Comparison of ENCODE assay signal across 6 worm cellular contexts in genomic region chrIII:10314234-10314633, ce11.
TF ChIP-seq lines count a peak whose summit lies in the region.

No protein-coding gene starts in this region.

TF ChIP-seq in whole organism, L1 larva, 84 proteins besides CTCF, POLR2A, EP300 and RAD21:
- TF ChIP-seq efl-1 (optimal IDR thresholded peaks at IDR 0.05; lab: Kevin White, UChicago) (no peak), efl-1 (GFP tag; optimal IDR thresholded peaks at IDR 0.05 in 1 of 2; lab: Kevin White, UChicago) (peak in 1 of 2 experiments; percentile 1), elt-2 (tag; optimal IDR thresholded peaks at IDR 0.05; lab: Kevin White, UChicago) (peak; percentile 10), egl-27 (tag; optimal IDR thresholded peaks at IDR 0.05; lab: Kevin White, UChicago) (no peak)
TF ChIP-seq in whole organism, L1 larva: peak in this region for 2.

TF ChIP-seq in whole organism, L2 larva, 48 proteins besides CTCF, POLR2A, EP300 and RAD21:
- peak; percentile 75 for TF ChIP-seq fos-1 (tag; optimal IDR thresholded peaks at IDR 0.05; lab: Kevin White, UChicago)
- TF ChIP-seq egl-27 (tag; optimal IDR thresholded peaks at IDR 0.05; lab: Kevin White, UChicago), result no peak
- TF ChIP-seq unc-55 (GFP tag; optimal IDR thresholded peaks at IDR 0.05; lab: Kevin White, UChicago), result no peak
- TF ChIP-seq mab-5 (tag; optimal IDR thresholded peaks at IDR 0.05; lab: Kevin White, UChicago), result no peak

TF ChIP-seq in whole organism, L3 larva, 47 proteins besides CTCF, POLR2A, EP300 and RAD21:
- TF ChIP-seq mdl-1 (tag; optimal IDR thresholded peaks at IDR 0.05; lab: Kevin White, UChicago) (no peak), lsy-12 (tag; optimal IDR thresholded peaks at IDR 0.05; lab: Kevin White, UChicago) (no peak), pha-4 (tag; optimal IDR thresholded peaks at IDR 0.05; lab: Kevin White, UChicago) (peak; percentile 16), elt-2 (tag; optimal IDR thresholded peaks at IDR 0.05; lab: Kevin White, UChicago) (peak; percentile 70)

TF ChIP-seq in whole organism, L4 larva, 104 proteins besides CTCF, POLR2A, EP300 and RAD21:
- TF ChIP-seq dve-1 (tag; optimal IDR thresholded peaks at IDR 0.05; lab: Kevin White, UChicago; ENCODE audit: insufficient read depth) (peak; percentile 1), zag-1 (tag; optimal IDR thresholded peaks at IDR 0.05; lab: Kevin White, UChicago) (no peak), pqm-1 (tag; optimal IDR thresholded peaks at IDR 0.05; lab: Kevin White, UChicago) (peak; percentile 73), nhr-77 (tag; optimal IDR thresholded peaks at IDR 0.05; lab: Kevin White, UChicago) (peak; percentile 7), nhr-28 (tag; optimal IDR thresholded peaks at IDR 0.05; lab: Kevin White, UChicago) (peak; percentile 21), unc-130 (GFP tag; optimal IDR thresholded peaks at IDR 0.05; lab: Kevin White, UChicago) (no peak), hlh-11 (tag; optimal IDR thresholded peaks at IDR 0.05; lab: Kevin White, UChicago) (no peak), tag-97 (GFP tag; IDR thresholded peaks at IDR 0.05; lab: Robert Waterston, UW) (no peak), nhr-42 (GFP tag; IDR thresholded peaks at IDR 0.05; lab: Robert Waterston, UW) (no peak), daf-16 (GFP tag; optimal IDR thresholded peaks at IDR 0.05; lab: Kevin White, UChicago) (no peak), daf-16 (tag; optimal IDR thresholded peaks at IDR 0.05; lab: Kevin White, UChicago) (no peak), spr-1 (tag; optimal IDR thresholded peaks at IDR 0.05; lab: Kevin White, UChicago) (no peak), ztf-11 (tag; optimal IDR thresholded peaks at IDR 0.05; lab: Kevin White, UChicago) (no peak), Y105C5A.15 (GFP tag; IDR thresholded peaks at IDR 0.05; lab: Robert Waterston, UW) (no peak)

TF ChIP-seq in whole organism, late embryonic, 69 proteins besides CTCF, POLR2A, EP300 and RAD21:
- TF ChIP-seq elt-2 (tag; optimal IDR thresholded peaks at IDR 0.05; lab: Kevin White, UChicago) (peak; percentile 39), C38D4.7 (GFP tag; optimal IDR thresholded peaks at IDR 0.05; lab: Kevin White, UChicago) (no peak)

TF ChIP-seq in whole organism, young adult, 124 proteins besides CTCF, POLR2A, EP300 and RAD21:
- TF ChIP-seq ztf-18 (tag; optimal IDR thresholded peaks at IDR 0.05; lab: Kevin White, UChicago) (peak; percentile 0), lir-1 (GFP tag; conservative IDR thresholded peaks at IDR 0.05; lab: Robert Waterston, UW) (no peak), nhr-80 (tag; optimal IDR thresholded peaks at IDR 0.05; lab: Kevin White, UChicago) (peak; percentile 24)
